Worm (Caenorhabditis elegans) whole organism, L4 larva: ENCODE data around the gene cyp-13A6.

Experiments
- F37D6.2 ChIP-seq: sonication (generic microtip); optimal IDR thresholded peaks from 2 replicates; lab custom pipeline; 2016; ENCODE audit warnings: mild to moderate bottlenecking, missing genetic modification characterization, missing compliant biosample characterization
- F49E8.2 ChIP-seq: sonication (generic microtip); optimal IDR thresholded peaks from 2 replicates; lab custom pipeline; 2016; ENCODE audit warnings: missing compliant biosample characterization, mild to moderate bottlenecking, missing genetic modification characterization, borderline replicate concordance
- Y5F2A.4 ChIP-seq: fragments of 200-800 bp; sonication (Bioruptor generic); optimal IDR thresholded peaks from 2 replicates; lab custom pipeline; 2018; ENCODE audit warnings: mild to moderate bottlenecking, missing genetic modification characterization, missing compliant biosample characterization
- ama-1 ChIP-seq: fragments of 150-350 bp; optimal IDR thresholded peaks from 2 replicates; lab custom pipeline; 2014; ENCODE audit warnings: inconsistent platforms, mixed read lengths
- arid-1 ChIP-seq: fragments of 200-800 bp; sonication (Bioruptor generic); conservative IDR thresholded peaks from 2 replicates; pipeline ENCODE4 v1.3.6; 2022; ENCODE audit warnings: missing genetic modification reagents, missing genetic modification characterization, missing compliant biosample characterization
- ceh-28 ChIP-seq: fragments of 150-350 bp; optimal IDR thresholded peaks from 2 replicates; lab custom pipeline; 2014; ENCODE audit warnings: missing biosample characterization, missing genetic modification reagents, missing genetic modification characterization
- ceh-32 ChIP-seq: sonication (generic microtip); optimal IDR thresholded peaks from 2 replicates; lab custom pipeline; 2016; ENCODE audit warnings: mild to moderate bottlenecking, missing genetic modification characterization, missing compliant biosample characterization; ENCODE audit not compliant: poor library complexity
- ceh-82 ChIP-seq: sonication (generic microtip); optimal IDR thresholded peaks from 2 replicates; lab custom pipeline; 2017; ENCODE audit warnings: missing biosample characterization, missing genetic modification characterization
- cey-2 ChIP-seq: sonication (generic microtip); optimal IDR thresholded peaks from 3 replicates; lab custom pipeline; 2017; ENCODE audit warnings: missing genetic modification characterization, mild to moderate bottlenecking, missing compliant biosample characterization, antibody characterized with exemption, borderline replicate concordance; ENCODE audit not compliant: insufficient read depth
- ctbp-1 ChIP-seq: fragments of 200-800 bp; sonication (Bioruptor generic); IDR thresholded peaks from 2 replicates; pipeline ENCODE4 v1.3.6; 2022; ENCODE audit warnings: missing genetic modification reagents, missing genetic modification characterization, missing compliant biosample characterization
- daf-12 ChIP-seq: fragments of 150-350 bp; optimal IDR thresholded peaks from 2 replicates; lab custom pipeline; 2014; ENCODE audit warnings: missing biosample characterization, missing genetic modification reagents, missing genetic modification characterization
- daf-19 ChIP-seq: fragments of 200-800 bp; sonication (Bioruptor generic); conservative IDR thresholded peaks from 2 replicates; pipeline ENCODE4 v1.3.6; 2022; ENCODE audit warnings: missing genetic modification characterization, missing compliant biosample characterization
- daf-8 ChIP-seq: fragments of 200-800 bp; sonication (Bioruptor generic); IDR thresholded peaks from 2 replicates; pipeline ENCODE4 v1.3.6; 2022; ENCODE audit warnings: missing genetic modification characterization, missing compliant biosample characterization
- dmd-9 ChIP-seq: fragments of 200-800 bp; sonication (Bioruptor generic); IDR thresholded peaks from 2 replicates; pipeline ENCODE4 v1.3.6; 2022; ENCODE audit warnings: missing genetic modification reagents, missing genetic modification characterization, missing compliant biosample characterization
- dpl-1 ChIP-seq: fragments of 150-350 bp; optimal IDR thresholded peaks from 2 replicates; lab custom pipeline; 2014; ENCODE audit warnings: missing biosample characterization, missing genetic modification reagents, missing genetic modification characterization
- egl-27 ChIP-seq: sonication (generic microtip); optimal IDR thresholded peaks from 3 replicates; lab custom pipeline; 2017; ENCODE audit warnings: missing biosample characterization, missing genetic modification reagents, missing genetic modification characterization
- egl-43 ChIP-seq: fragments of 200-800 bp; sonication (Bioruptor generic); IDR thresholded peaks from 2 replicates; pipeline ENCODE4 v1.3.6; 2022; ENCODE audit warnings: missing genetic modification reagents, missing genetic modification characterization, missing compliant biosample characterization
- fos-1 ChIP-seq: fragments of 150-350 bp; optimal IDR thresholded peaks from 2 replicates; lab custom pipeline; 2014; ENCODE audit warnings: missing biosample characterization, missing genetic modification characterization
- gei-8 ChIP-seq: fragments of 200-800 bp; sonication (Bioruptor generic); optimal IDR thresholded peaks from 2 replicates; lab custom pipeline; 2018; ENCODE audit warnings: mild to moderate bottlenecking, missing genetic modification characterization, missing compliant biosample characterization
- hlh-11 ChIP-seq: fragments of 200-800 bp; sonication (Bioruptor generic); optimal IDR thresholded peaks from 2 replicates; lab custom pipeline; 2018; ENCODE audit warnings: mild to moderate bottlenecking, missing genetic modification characterization, missing compliant biosample characterization
- hlh-30 ChIP-seq: sonication (generic microtip); optimal IDR thresholded peaks from 2 replicates; lab custom pipeline; 2017; ENCODE audit warnings: antibody characterized with exemption, mild to moderate bottlenecking, missing genetic modification characterization, missing compliant biosample characterization; ENCODE audit not compliant: insufficient read depth
- hmg-1.1 ChIP-seq: fragments of 200-800 bp; sonication (Bioruptor generic); IDR thresholded peaks from 2 replicates; pipeline ENCODE4 v1.3.6; 2022; ENCODE audit warnings: missing genetic modification reagents, missing genetic modification characterization, missing compliant biosample characterization
- lim-7 ChIP-seq: fragments of 200-800 bp; sonication (Bioruptor generic); IDR thresholded peaks from 2 replicates; pipeline ENCODE4 v1.3.6; 2022; ENCODE audit warnings: missing genetic modification characterization, missing compliant biosample characterization
- lin-1 ChIP-seq: fragments of 200-800 bp; sonication (Bioruptor generic); IDR thresholded peaks from 2 replicates; pipeline ENCODE4 v1.3.6; 2022; ENCODE audit warnings: missing genetic modification reagents, missing genetic modification characterization, missing compliant biosample characterization
- lin-15B ChIP-seq: fragments of 150-350 bp; sonication (generic microtip); optimal IDR thresholded peaks from 3 replicates; lab custom pipeline; 2014; ENCODE audit warnings: missing biosample characterization, missing genetic modification characterization
- lin-38 ChIP-seq: fragments of 200-800 bp; sonication (Bioruptor generic); IDR thresholded peaks from 2 replicates; pipeline ENCODE4 v1.3.6; 2022; ENCODE audit warnings: missing genetic modification reagents, missing genetic modification characterization, missing compliant biosample characterization
- madf-9 ChIP-seq: fragments of 200-800 bp; sonication (Bioruptor generic); conservative IDR thresholded peaks from 2 replicates; pipeline ENCODE4 v1.3.6; 2022; ENCODE audit warnings: missing genetic modification reagents, missing genetic modification characterization, missing compliant biosample characterization
- mes-2 ChIP-seq: sonication (generic microtip); optimal IDR thresholded peaks from 2 replicates; lab custom pipeline; 2016; ENCODE audit warnings: missing genotype, mild to moderate bottlenecking, missing genetic modification characterization, missing compliant biosample characterization; ENCODE audit not compliant: poor library complexity, severe bottlenecking
- mxl-3 ChIP-seq: fragments of 200-800 bp; sonication (Bioruptor generic); optimal IDR thresholded peaks from 2 replicates; lab custom pipeline; 2018; ENCODE audit warnings: mild to moderate bottlenecking, missing genetic modification characterization, missing compliant biosample characterization
- nhr-10 ChIP-seq: fragments of 150-350 bp; optimal IDR thresholded peaks from 2 replicates; lab custom pipeline; 2014; ENCODE audit warnings: missing biosample characterization, missing genetic modification characterization
- nhr-102 ChIP-seq: sonication (generic microtip); optimal IDR thresholded peaks from 2 replicates; lab custom pipeline; 2016; ENCODE audit warnings: mild to moderate bottlenecking, missing genetic modification characterization, moderate library complexity, missing compliant biosample characterization
- nhr-11 ChIP-seq: fragments of 150-350 bp; optimal IDR thresholded peaks from 2 replicates; lab custom pipeline; 2014; ENCODE audit warnings: missing biosample characterization, missing genetic modification characterization
- nhr-237 ChIP-seq: sonication (generic microtip); optimal IDR thresholded peaks from 2 replicates; lab custom pipeline; 2017; ENCODE audit warnings: missing biosample characterization, missing genetic modification characterization
- nhr-25 ChIP-seq: sonication (generic microtip); optimal IDR thresholded peaks from 2 replicates; lab custom pipeline; 2017; ENCODE audit warnings: missing genetic modification characterization, mild to moderate bottlenecking, missing compliant biosample characterization, antibody characterized with exemption, moderate library complexity, borderline replicate concordance; ENCODE audit not compliant: insufficient read depth
- nhr-28 ChIP-seq: fragments of 150-350 bp; optimal IDR thresholded peaks from 2 replicates; lab custom pipeline; 2014; ENCODE audit warnings: missing biosample characterization, missing genetic modification characterization
- nhr-41 ChIP-seq: fragments of 200-800 bp; sonication (Bioruptor generic); IDR thresholded peaks from 2 replicates; pipeline ENCODE4 v1.3.6; 2022; ENCODE audit warnings: missing genetic modification reagents, missing genetic modification characterization, missing compliant biosample characterization
- nhr-42 ChIP-seq: fragments of 200-800 bp; sonication (Bioruptor generic); IDR thresholded peaks from 2 replicates; pipeline ENCODE4 v1.3.6; 2022; ENCODE audit warnings: missing genetic modification characterization, missing compliant biosample characterization
- nhr-48 ChIP-seq: sonication (generic microtip); optimal IDR thresholded peaks from 2 replicates; lab custom pipeline; 2016; ENCODE audit warnings: mild to moderate bottlenecking, missing genetic modification characterization, missing compliant biosample characterization
- nhr-77 ChIP-seq: fragments of 150-350 bp; optimal IDR thresholded peaks from 2 replicates; lab custom pipeline; 2014; ENCODE audit warnings: missing biosample characterization, missing genetic modification characterization
- pha-4 ChIP-seq, 2 experiments: fragments of 150-350 bp in 1 of 2; fragments of 200-800 bp in 1 of 2; sonication (Bioruptor generic) in 1 of 2; IDR thresholded peaks in 1 of 2; optimal IDR thresholded peaks in 1 of 2; 2 replicates each; pipeline versions ENCODE4 v1.3.6 to Lab custom; 2014 to 2022; ENCODE audit warnings: missing genetic modification characterization in 2 of 2, missing genetic modification reagents in 2 of 2, missing biosample characterization in 1 of 2, missing compliant biosample characterization in 1 of 2
- php-3 ChIP-seq: fragments of 200-800 bp; sonication (Bioruptor generic); IDR thresholded peaks from 2 replicates; pipeline ENCODE4 v1.3.6; 2022; ENCODE audit warnings: missing genetic modification reagents, missing genetic modification characterization, missing compliant biosample characterization
- sdz-12 ChIP-seq: fragments of 200-800 bp; sonication (Bioruptor generic); optimal IDR thresholded peaks from 2 replicates; lab custom pipeline; 2018; ENCODE audit warnings: mild to moderate bottlenecking, missing genetic modification characterization, missing compliant biosample characterization
- snpc-4 ChIP-seq: fragments of 150-350 bp; optimal IDR thresholded peaks from 2 replicates; lab custom pipeline; 2014; ENCODE audit warnings: missing biosample characterization, missing genetic modification characterization
- spr-3 ChIP-seq: fragments of 200-800 bp; sonication (Bioruptor generic); optimal IDR thresholded peaks from 2 replicates; lab custom pipeline; 2018; ENCODE audit warnings: mild to moderate bottlenecking, missing genetic modification characterization, missing compliant biosample characterization
- vab-7 ChIP-seq: fragments of 200-800 bp; sonication (Bioruptor generic); IDR thresholded peaks from 2 replicates; pipeline ENCODE4 v1.3.6; 2022; ENCODE audit warnings: missing genetic modification reagents, missing genetic modification characterization, missing compliant biosample characterization
- zag-1 ChIP-seq: fragments of 150-350 bp; optimal IDR thresholded peaks from 2 replicates; lab custom pipeline; 2014; ENCODE audit warnings: missing biosample characterization, missing genetic modification characterization
- zfp-2 ChIP-seq: sonication (generic microtip); optimal IDR thresholded peaks from 2 replicates; lab custom pipeline; 2016; ENCODE audit warnings: mild to moderate bottlenecking, missing genetic modification characterization, missing compliant biosample characterization
- zip-11 ChIP-seq: fragments of 200-800 bp; sonication (Bioruptor generic); IDR thresholded peaks from 2 replicates; pipeline ENCODE4 v1.3.6; 2022; ENCODE audit warnings: missing genetic modification characterization, missing compliant biosample characterization
- ztf-11 ChIP-seq: fragments of 150-350 bp; optimal IDR thresholded peaks from 2 replicates; lab custom pipeline; 2014; ENCODE audit warnings: missing biosample characterization, missing genetic modification characterization

Gene cyp-13A6

DNA sequence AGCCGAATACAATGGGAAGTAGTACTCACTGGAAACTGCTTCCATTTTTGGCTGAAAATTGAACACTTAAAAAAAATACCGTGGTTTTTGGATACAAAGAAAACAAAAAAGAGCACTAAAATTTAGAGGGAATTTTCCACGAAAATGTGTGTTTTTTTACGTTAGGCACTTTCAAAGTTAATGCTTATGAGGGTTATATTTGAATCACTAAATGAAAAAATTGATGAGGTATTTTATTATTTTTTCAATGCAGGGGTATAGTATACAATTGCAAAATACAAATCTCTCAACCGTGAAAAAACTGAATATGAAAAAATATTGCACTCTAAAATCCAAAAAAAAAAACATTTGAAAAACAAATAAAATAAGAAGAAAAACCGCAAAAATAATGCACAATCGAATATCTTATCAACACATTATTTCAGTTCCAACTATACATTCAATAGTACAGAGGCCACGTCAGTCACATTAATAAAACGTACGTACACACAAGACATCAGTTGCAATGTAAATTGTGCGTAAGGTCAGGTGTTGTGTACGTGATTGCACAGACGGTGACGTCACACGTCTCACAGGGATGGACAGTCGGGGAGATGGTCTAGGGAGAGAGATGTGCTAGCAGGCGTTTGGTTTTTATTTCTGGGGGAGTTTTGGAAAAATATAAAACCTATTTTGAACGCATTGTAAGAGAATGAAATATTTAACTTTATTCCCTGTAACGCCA, 32.7 kb downstream of the cyp-13A6 start, which contains the start of gene aqp-10 (continued):
- TF ChIP-seq hlh-30 (tag; lab: Kevin White, UChicago) (peak; percentile 85), spr-3 (GFP tag; lab: Kevin White, UChicago) (no peak), dpl-1 (peak; percentile 49), vab-7 (GFP tag; lab: Robert Waterston, UW) (no peak), mxl-3 (GFP tag; lab: Kevin White, UChicago) (peak; percentile 5), lim-7 (no peak), arid-1 (GFP tag; lab: Robert Waterston, UW) (0 out of 2 replicates have a peak, but pooled peaks have one; percentile 28), lin-15B (tag; lab: Kevin White, UChicago) (no peak), lin-38 (GFP tag; lab: Robert Waterston, UW) (peak; percentile 51), egl-43 (GFP tag; lab: Robert Waterston, UW) (no peak), zip-11 (GFP tag; lab: Robert Waterston, UW) (no peak), nhr-48 (tag; lab: Kevin White, UChicago) (peak; percentile 45), dmd-9 (GFP tag; lab: Robert Waterston, UW) (no peak), php-3 (0 out of 2 replicates have a peak, but pooled peaks have one; percentile 42), hlh-11 (tag; lab: Kevin White, UChicago) (peak; percentile 80), ceh-32 (tag; lab: Kevin White, UChicago) (no peak), F37D6.2 (tag; lab: Kevin White, UChicago) (no peak), nhr-11 (tag; lab: Kevin White, UChicago) (no peak), hmg-1.1 (GFP tag; lab: Robert Waterston, UW) (peak; percentile 70), pha-4 (GFP tag; IDR thresholded peaks at IDR 0.05; lab: Robert Waterston, UW) (no peak), pha-4 (tag; optimal IDR thresholded peaks at IDR 0.05; lab: Kevin White, UChicago) (peak; percentile 14), ceh-28 (tag; lab: Kevin White, UChicago) (no peak), zfp-2 (tag; lab: Kevin White, UChicago) (no peak), egl-27 (no peak), zag-1 (tag; lab: Kevin White, UChicago) (no peak), mes-2 (tag; lab: Kevin White, UChicago) (peak; percentile 62), fos-1 (tag; lab: Kevin White, UChicago) (no peak), snpc-4 (tag; lab: Kevin White, UChicago) (no peak), daf-12 (tag; lab: Kevin White, UChicago) (no peak), nhr-28 (tag; lab: Kevin White, UChicago) (peak; percentile 70), ctbp-1 (no peak), nhr-41 (GFP tag; lab: Robert Waterston, UW) (no peak), nhr-237 (tag; lab: Kevin White, UChicago) (no peak), daf-8 (GFP tag; lab: Robert Waterston, UW) (no peak), ceh-82 (tag; lab: Kevin White, UChicago) (no peak), nhr-77 (tag; lab: Kevin White, UChicago) (peak; percentile 35), ztf-11 (no peak), madf-9 (no peak), nhr-10 (no peak), cey-2 (tag; lab: Kevin White, UChicago) (no peak), gei-8 (GFP tag; lab: Kevin White, UChicago) (no peak), lin-1 (0 out of 2 replicates have a peak, but pooled peaks have one; percentile 10), nhr-102 (tag; lab: Kevin White, UChicago) (peak; percentile 76), ama-1 (lab: Kevin White, UChicago) (no peak), daf-19 (no peak), nhr-42 (no peak), Y5F2A.4 (GFP tag; lab: Kevin White, UChicago) (no peak), nhr-25 (tag; lab: Kevin White, UChicago) (no peak), sdz-12 (GFP tag; lab: Kevin White, UChicago) (no peak), F49E8.2 (tag; lab: Kevin White, UChicago) (no peak)
